Worm (Caenorhabditis elegans) whole organism, young adult: ENCODE results near the gene best-19.

Experiments used
- F49E8.2 ChIP-seq: sonication (generic microtip); optimal IDR thresholded peaks from 3 replicates; lab custom pipeline; 2017; ENCODE audit warnings: missing genetic modification characterization, mild to moderate bottlenecking, missing compliant biosample characterization, antibody characterized with exemption, moderate library complexity; ENCODE audit not compliant: insufficient read depth
- ama-1 ChIP-seq, 3 experiments: fragments of 150-350 bp in 1 of 3; sonication (generic microtip) in 2 of 3; optimal IDR thresholded peaks; 2 replicates each; lab custom pipeline; 2014 to 2018; ENCODE audit warnings: missing biosample characterization in 2 of 3, missing genetic modification characterization in 2 of 3, missing genetic modification reagents in 2 of 3
- ets-4 ChIP-seq: fragments of 200-800 bp; sonication (Bioruptor generic); optimal IDR thresholded peaks from 2 replicates; lab custom pipeline; 2018; ENCODE audit warnings: mild to moderate bottlenecking, missing genetic modification characterization, missing compliant biosample characterization
- pha-4 ChIP-seq: fragments of 150-350 bp; sonication (generic microtip); optimal IDR thresholded peaks from 2 replicates; lab custom pipeline; 2014; ENCODE audit warnings: missing biosample characterization, missing genetic modification reagents, missing genetic modification characterization
- rcor-1 ChIP-seq: fragments of 200-800 bp; sonication (Bioruptor generic); IDR thresholded peaks from 2 replicates; pipeline ENCODE4 v1.3.6; 2022; ENCODE audit warnings: missing genetic modification reagents, missing genetic modification characterization, missing compliant biosample characterization
- sea-2 ChIP-seq: fragments of 200-800 bp; sonication (Bioruptor generic); IDR thresholded peaks from 2 replicates; pipeline ENCODE4 v1.3.6; 2022; ENCODE audit warnings: missing genetic modification characterization, missing compliant biosample characterization
- snpc-1.1 ChIP-seq: sonication (generic microtip); optimal IDR thresholded peaks from 2 replicates; lab custom pipeline; 2017; ENCODE audit warnings: missing genetic modification characterization, mild to moderate bottlenecking, missing compliant biosample characterization, antibody characterized with exemption, moderate library complexity, missing genotype, missing genetic modification reagents; ENCODE audit not compliant: insufficient read depth
- unc-130 ChIP-seq: sonication (generic microtip); optimal IDR thresholded peaks from 2 replicates; lab custom pipeline; 2016; ENCODE audit warnings: missing genetic modification reagents, missing genetic modification characterization, missing compliant biosample characterization
- unc-62 ChIP-seq: fragments of 150-350 bp; optimal IDR thresholded peaks from 2 replicates; lab custom pipeline; 2014; ENCODE audit warnings: missing biosample characterization, missing genetic modification reagents, missing genetic modification characterization

DNA sequence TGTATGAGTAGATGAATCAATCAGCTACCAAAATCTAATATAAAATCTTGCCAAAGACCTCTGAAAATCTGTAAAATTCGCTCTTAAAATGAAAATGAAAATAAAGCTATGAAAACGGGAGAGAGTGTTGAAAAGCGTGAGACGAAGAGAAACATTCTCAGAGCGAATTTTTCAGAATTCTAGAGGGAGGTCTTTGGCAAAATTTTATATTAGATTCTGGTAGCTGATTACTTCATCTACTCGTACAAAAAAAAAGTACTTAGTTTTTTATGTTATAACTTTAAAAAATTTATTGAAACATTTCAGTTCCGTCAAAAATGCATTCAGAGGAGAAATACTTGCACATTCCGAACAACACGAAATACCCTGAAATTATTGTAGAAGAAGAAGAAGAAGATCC is 41.3 kb downstream of the best-19 start, which contains the start of gene drl-1:
- TF ChIP-seq rcor-1 (GFP tag; lab: Robert Waterston, UW) = no peak
- no peak for TF ChIP-seq snpc-1.1 (tag; lab: Kevin White, UChicago)
- no peak for TF ChIP-seq ets-4
- TF ChIP-seq sea-2 (GFP tag; lab: Robert Waterston, UW) = no peak
- TF ChIP-seq unc-62 (GFP tag; lab: Kevin White, UChicago) = no peak
- TF ChIP-seq ama-1 (optimal IDR thresholded peaks at IDR 0.05; lab: Kevin White, UChicago) = no peak
- no peak for TF ChIP-seq ama-1 (GFP tag; optimal IDR thresholded peaks at IDR 0.05; lab: Kevin White, UChicago)
- no peak for TF ChIP-seq pha-4 (tag; lab: Kevin White, UChicago)
- no peak for TF ChIP-seq unc-130
- TF ChIP-seq F49E8.2 (tag; lab: Kevin White, UChicago) = no peak
